Worm (Caenorhabditis elegans): ENCODE measurements around the gene pot-2.

- no peak for TF ChIP-seq ceh-58 (GFP tag; IDR thresholded peaks at IDR 0.05)
- no peak for TF ChIP-seq F49E8.2 (tag; optimal IDR thresholded peaks at IDR 0.05; ENCODE audit: insufficient read depth)
- TF ChIP-seq atf-7 (tag; optimal IDR thresholded peaks at IDR 0.05), result no peak
- TF ChIP-seq chd-7 (tag; optimal IDR thresholded peaks at IDR 0.05), result no peak
- TF ChIP-seq sptf-2 (GFP tag; optimal IDR thresholded peaks at IDR 0.05), result no peak
- no peak for TF ChIP-seq ztf-6 (GFP tag; IDR thresholded peaks at IDR 0.05)
- no peak for TF ChIP-seq mes-4 (tag; optimal IDR thresholded peaks at IDR 0.05)
- no peak for TF ChIP-seq akir-1 (GFP tag; optimal IDR thresholded peaks at IDR 0.05)
- TF ChIP-seq C06A6.2 (GFP tag; conservative IDR thresholded peaks at IDR 0.05), result no peak
- no peak for TF ChIP-seq sdz-38 (tag; optimal IDR thresholded peaks at IDR 0.05)
- no peak for TF ChIP-seq F39B2.1 (GFP tag; IDR thresholded peaks at IDR 0.05)
Measured at ce11 chrII:14523645-14524223, at the start of gene pot-2.

All from whole organism, young adult.